Worm (Caenorhabditis elegans) whole organism, late embryonic: Measurements from ENCODE around the gene R148.8.

Source experiments
- ceh-45 ChIP-seq: fragments of 200-800 bp; sonication (Bioruptor generic); IDR thresholded peaks from 2 replicates; pipeline ENCODE4 v1.3.6; 2022; ENCODE audit warnings: missing genetic modification reagents, missing genetic modification characterization, missing compliant biosample characterization
- nhr-11 ChIP-seq: fragments of 150-350 bp; optimal IDR thresholded peaks from 2 replicates; lab custom pipeline; 2014; ENCODE audit warnings: missing biosample characterization, missing genetic modification characterization
- pag-3 ChIP-seq: sonication (generic microtip); optimal IDR thresholded peaks from 2 replicates; lab custom pipeline; 2016; ENCODE audit warnings: missing compliant biosample characterization, missing genetic modification characterization, borderline replicate concordance

- TF ChIP-seq pag-3 (tag; lab: Kevin White, UChicago) (no peak), ceh-45 (GFP tag; lab: Robert Waterston, UW) (no peak), nhr-11 (tag; lab: Kevin White, UChicago) (no peak)
Observed at ce11 chrIII:3176775-3177174, 14.5 kb upstream of the R148.8 start.
